Fruit fly (Drosophila melanogaster) whole organism, embryonic: ENCODE data around the gene CG13622.

Source experiments
- Ada2b ChIP-seq: fragments of 200-800 bp; sonication (Bioruptor generic); IDR thresholded peaks from 2 replicates; pipeline ENCODE4 v1.3.6; 2022; ENCODE audit warnings: missing biosample characterization, missing genetic modification characterization
- Atf-2 ChIP-seq: fragments of 200-800 bp; sonication (Bioruptor generic); optimal IDR thresholded peaks from 2 replicates; lab custom pipeline; 2016; ENCODE audit warnings: missing biosample characterization, missing genetic modification characterization
- Awh ChIP-seq: fragments of 200-800 bp; sonication (Bioruptor generic); IDR thresholded peaks from 2 replicates; pipeline ENCODE4, ENCODE4 v1.3.6; 2022; ENCODE audit warnings: missing biosample characterization, missing genetic modification characterization
- CG10431 ChIP-seq: fragments of 200-800 bp; sonication (Bioruptor generic); optimal IDR thresholded peaks from 3 replicates; lab custom pipeline; 2018; ENCODE audit warnings: missing biosample characterization, mild to moderate bottlenecking, missing genetic modification characterization
- CG10979 ChIP-seq: fragments of 200-800 bp; sonication (Bioruptor generic); optimal IDR thresholded peaks from 2 replicates; lab custom pipeline; 2018; ENCODE audit warnings: missing biosample characterization, mild to moderate bottlenecking, missing genetic modification characterization, moderate library complexity
- CG11085 ChIP-seq: fragments of 200-800 bp; sonication (Bioruptor generic); IDR thresholded peaks from 2 replicates; pipeline ENCODE4 v1.3.6; 2022; ENCODE audit warnings: missing biosample characterization, missing genetic modification characterization
- CG11696 ChIP-seq: fragments of 200-800 bp; sonication (Bioruptor generic); IDR thresholded peaks from 2 replicates; pipeline ENCODE4 v1.3.6; 2022; ENCODE audit warnings: missing biosample characterization, missing genetic modification characterization
- CG12236 ChIP-seq: fragments of 200-800 bp; sonication (Bioruptor generic); optimal IDR thresholded peaks from 2 replicates; lab custom pipeline; 2016; ENCODE audit warnings: missing biosample characterization, missing genetic modification characterization
- CG12659 ChIP-seq: fragments of 200-800 bp; sonication (Bioruptor generic); optimal IDR thresholded peaks from 3 replicates; lab custom pipeline; 2017; ENCODE audit warnings: mild to moderate bottlenecking, missing biosample characterization, missing genetic modification reagents, missing genetic modification characterization
- CG13894 ChIP-seq: fragments of 200-800 bp; sonication (Bioruptor generic); optimal IDR thresholded peaks from 3 replicates; lab custom pipeline; 2018; ENCODE audit warnings: missing biosample characterization, mild to moderate bottlenecking, missing genetic modification characterization, moderate library complexity
- CG15696 ChIP-seq: fragments of 200-800 bp; sonication (Bioruptor generic); optimal IDR thresholded peaks from 2 replicates; lab custom pipeline; 2019; ENCODE audit warnings: missing biosample characterization, mild to moderate bottlenecking, missing genetic modification characterization, moderate library complexity
- CG1602 ChIP-seq: fragments of 200-800 bp; sonication (Bioruptor generic); optimal IDR thresholded peaks from 3 replicates; lab custom pipeline; 2016; ENCODE audit warnings: missing biosample characterization, missing genetic modification characterization
- CG2129 ChIP-seq: fragments of 200-800 bp; sonication (Bioruptor generic); IDR thresholded peaks from 2 replicates; pipeline ENCODE4 v1.3.6; 2022; ENCODE audit warnings: missing biosample characterization, missing genetic modification characterization; ENCODE audit not compliant: partially characterized antibody
- CG2199 ChIP-seq: fragments of 200-800 bp; sonication (Bioruptor generic); IDR thresholded peaks from 3 replicates; pipeline ENCODE4 v1.3.6; 2022; ENCODE audit warnings: missing biosample characterization, missing genetic modification characterization
- CG3281 ChIP-seq: fragments of 200-800 bp; sonication (Bioruptor generic); optimal IDR thresholded peaks from 3 replicates; lab custom pipeline; 2017; ENCODE audit warnings: missing biosample characterization, mild to moderate bottlenecking, missing genetic modification characterization
- CG4282 ChIP-seq: fragments of 200-800 bp; sonication (Bioruptor generic); optimal IDR thresholded peaks from 2 replicates; lab custom pipeline; 2016; ENCODE audit warnings: missing biosample characterization, missing genetic modification characterization
- CG4360 ChIP-seq: fragments of 200-800 bp; sonication (Bioruptor generic); IDR thresholded peaks from 2 replicates; pipeline ENCODE4 v1.3.6; 2022; ENCODE audit warnings: missing biosample characterization, missing genetic modification characterization
- CG7745 ChIP-seq: fragments of 200-800 bp; sonication (Bioruptor generic); optimal IDR thresholded peaks from 2 replicates; lab custom pipeline; 2018; ENCODE audit warnings: missing biosample characterization, mild to moderate bottlenecking, missing genetic modification characterization, moderate library complexity
- CG9727 ChIP-seq: fragments of 200-800 bp; sonication (Bioruptor generic); optimal IDR thresholded peaks from 3 replicates; lab custom pipeline; 2017; ENCODE audit warnings: missing biosample characterization, mild to moderate bottlenecking, missing genetic modification characterization
- Camta ChIP-seq: fragments of 200-800 bp; sonication (Bioruptor generic); optimal IDR thresholded peaks from 2 replicates; lab custom pipeline; 2016; ENCODE audit warnings: missing biosample characterization, missing genetic modification characterization
- CoRest ChIP-seq: fragments of 200-800 bp; sonication (Bioruptor generic); optimal IDR thresholded peaks from 3 replicates; lab custom pipeline; 2018; ENCODE audit warnings: missing biosample characterization, mild to moderate bottlenecking, missing genetic modification characterization, moderate library complexity
- D19B ChIP-seq: fragments of 200-800 bp; sonication (Bioruptor generic); optimal IDR thresholded peaks from 2 replicates; lab custom pipeline; 2017; ENCODE audit warnings: missing biosample characterization, mild to moderate bottlenecking, missing genetic modification characterization
- Dfd ChIP-seq, 2 experiments: fragments of >200 bp; optimal IDR thresholded peaks; 2 replicates each; lab custom pipeline; 2017; ENCODE audit warnings: missing biosample characterization in 2 of 2, missing genetic modification characterization in 2 of 2
- Dp ChIP-seq: fragments of 200-800 bp; sonication (Bioruptor generic); optimal IDR thresholded peaks from 2 replicates; lab custom pipeline; 2018; ENCODE audit warnings: missing biosample characterization, mild to moderate bottlenecking, missing genetic modification characterization, moderate library complexity
- H15 ChIP-seq: fragments of 200-800 bp; sonication (Bioruptor generic); IDR thresholded peaks from 3 replicates; pipeline ENCODE4 v1.3.6; 2022; ENCODE audit warnings: missing biosample characterization, missing genetic modification characterization
- HLHmδ ChIP-seq: fragments of 200-800 bp; sonication (Bioruptor generic); optimal IDR thresholded peaks from 2 replicates; lab custom pipeline; 2018; ENCODE audit warnings: missing biosample characterization, mild to moderate bottlenecking, missing genetic modification characterization, moderate library complexity
- Hand ChIP-seq: fragments of 200-800 bp; sonication (Bioruptor generic); optimal IDR thresholded peaks from 2 replicates; lab custom pipeline; 2017; ENCODE audit warnings: mild to moderate bottlenecking, missing biosample characterization, missing genetic modification reagents, missing genetic modification characterization
- HmgD ChIP-seq: fragments of 200-800 bp; sonication (Bioruptor generic); optimal IDR thresholded peaks from 3 replicates; lab custom pipeline; 2016; ENCODE audit warnings: missing biosample characterization, missing genetic modification characterization
- Sox100B ChIP-seq: fragments of 200-800 bp; sonication (Bioruptor generic); optimal IDR thresholded peaks from 3 replicates; lab custom pipeline; 2018; ENCODE audit warnings: missing biosample characterization, mild to moderate bottlenecking, missing genetic modification characterization
- Taf1 ChIP-seq: fragments of 200-800 bp; sonication (Bioruptor generic); IDR thresholded peaks from 2 replicates; pipeline ENCODE4 v1.3.6; 2022; ENCODE audit warnings: missing biosample characterization, missing genetic modification characterization
- bigmax ChIP-seq: fragments of 200-800 bp; sonication (Bioruptor generic); optimal IDR thresholded peaks from 2 replicates; lab custom pipeline; 2018; ENCODE audit warnings: missing biosample characterization, mild to moderate bottlenecking, missing genetic modification characterization
- bowl ChIP-seq: fragments of 200-800 bp; sonication (Bioruptor generic); IDR thresholded peaks from 2 replicates; pipeline ENCODE4 v1.3.6; 2022; ENCODE audit warnings: missing biosample characterization, missing genetic modification characterization
- br ChIP-seq: fragments of >200 bp; optimal IDR thresholded peaks from 2 replicates; lab custom pipeline; 2017
- ci ChIP-seq: fragments of 200-800 bp; sonication (Bioruptor generic); IDR thresholded peaks from 3 replicates; pipeline ENCODE4 v1.3.6; 2022; ENCODE audit warnings: missing biosample characterization, missing genetic modification characterization
- dmrt11E ChIP-seq: fragments of 200-800 bp; sonication (Bioruptor generic); optimal IDR thresholded peaks from 3 replicates; lab custom pipeline; 2018; ENCODE audit warnings: missing biosample characterization, mild to moderate bottlenecking, missing genetic modification characterization, moderate library complexity
- fd3F ChIP-seq: fragments of 200-800 bp; sonication (Bioruptor generic); optimal IDR thresholded peaks from 2 replicates; lab custom pipeline; 2018; ENCODE audit warnings: missing biosample characterization, mild to moderate bottlenecking, missing genetic modification characterization, moderate library complexity
- fd64A ChIP-seq: fragments of 200-800 bp; sonication (Bioruptor generic); optimal IDR thresholded peaks from 3 replicates; lab custom pipeline; 2018; ENCODE audit warnings: missing biosample characterization, mild to moderate bottlenecking, missing genetic modification characterization
- ftz-f1 ChIP-seq: fragments of 200-800 bp; sonication (Bioruptor generic); optimal IDR thresholded peaks from 2 replicates; lab custom pipeline; 2016; ENCODE audit warnings: missing biosample characterization, missing genetic modification characterization
- gsb-n ChIP-seq: fragments of 200-800 bp; sonication (Bioruptor generic); optimal IDR thresholded peaks from 3 replicates; lab custom pipeline; 2018; ENCODE audit warnings: missing biosample characterization, mild to moderate bottlenecking, missing genetic modification characterization
- jumu ChIP-seq: fragments of 200-800 bp; sonication (Bioruptor generic); optimal IDR thresholded peaks from 3 replicates; lab custom pipeline; 2016; ENCODE audit warnings: missing biosample characterization, missing genetic modification characterization
- nerfin-2 ChIP-seq: fragments of 200-800 bp; sonication (Bioruptor generic); IDR thresholded peaks from 2 replicates; pipeline ENCODE4 v1.3.6; 2022; ENCODE audit warnings: missing biosample characterization, missing genetic modification characterization; ENCODE audit not compliant: partially characterized antibody
- nmo ChIP-seq: fragments of 200-800 bp; sonication (Bioruptor generic); optimal IDR thresholded peaks from 2 replicates; lab custom pipeline; 2018; ENCODE audit warnings: missing biosample characterization, mild to moderate bottlenecking, missing genetic modification characterization, moderate library complexity
- pan ChIP-seq, 4 experiments: fragments of >200 bp in 3 of 4; fragments of 200-800 bp in 1 of 4; sonication (Bioruptor generic) in 1 of 4; optimal IDR thresholded peaks in 3 of 4; IDR thresholded peaks in 1 of 4; 2 replicates each; pipeline versions ENCODE4 v1.3.6 to Lab custom; 2017 to 2022; ENCODE audit warnings: missing biosample characterization in 2 of 4, missing genetic modification characterization in 2 of 4, mixed read lengths in 1 of 4
- repo ChIP-seq: fragments of 200-800 bp; sonication (Bioruptor generic); optimal IDR thresholded peaks from 2 replicates; lab custom pipeline; 2016; ENCODE audit warnings: missing biosample characterization, missing genetic modification characterization
- sd ChIP-seq: fragments of 200-800 bp; sonication (Bioruptor generic); optimal IDR thresholded peaks from 3 replicates; lab custom pipeline; 2018; ENCODE audit warnings: missing biosample characterization, mild to moderate bottlenecking, missing genetic modification characterization, moderate library complexity
- sim ChIP-seq: fragments of 200-800 bp; sonication (Bioruptor generic); IDR thresholded peaks from 2 replicates; pipeline ENCODE4 v1.3.6; 2022; ENCODE audit warnings: missing biosample characterization, missing genetic modification characterization
- sna ChIP-seq: fragments of 200-800 bp; sonication (Bioruptor generic); IDR thresholded peaks from 2 replicates; pipeline ENCODE4 v1.3.6; 2022; ENCODE audit warnings: missing biosample characterization, missing genetic modification characterization; ENCODE audit not compliant: partially characterized antibody
- so ChIP-seq: fragments of 200-800 bp; sonication (Bioruptor generic); IDR thresholded peaks from 3 replicates; pipeline ENCODE4 v1.3.6; 2022; ENCODE audit warnings: missing biosample characterization, missing genetic modification characterization
- stwl ChIP-seq: fragments of 200-800 bp; sonication (Bioruptor generic); optimal IDR thresholded peaks from 3 replicates; lab custom pipeline; 2018; ENCODE audit warnings: missing biosample characterization, mild to moderate bottlenecking, missing genetic modification characterization, moderate library complexity
- sug ChIP-seq: fragments of 200-800 bp; optimal IDR thresholded peaks from 2 replicates; lab custom pipeline; 2019; ENCODE audit warnings: missing biosample characterization, mild to moderate bottlenecking, missing genetic modification characterization, moderate library complexity
- tgo ChIP-seq: fragments of 200-800 bp; sonication (Bioruptor generic); IDR thresholded peaks from 3 replicates; pipeline ENCODE4 v1.3.6; 2022; ENCODE audit warnings: missing biosample characterization, missing genetic modification characterization

CG13622 gene

dm6 chr3R:24564191-24564798, 40.8 kb upstream of the CG13622 start (continued):
- TF ChIP-seq dmrt11E (tag; lab: Kevin White, UChicago) (no peak), CG10979 (tag; lab: Kevin White, UChicago) (no peak), sim (GFP tag; lab: Robert Waterston, UW) (no peak), Dp (GFP tag; lab: Kevin White, UChicago) (no peak), CG2129 (GFP tag; lab: Robert Waterston, UW) (no peak), bigmax (GFP tag; lab: Kevin White, UChicago) (no peak), CG3281 (GFP tag; lab: Kevin White, UChicago) (peak; percentile 28), Dfd (GFP tag; optimal IDR thresholded peaks at IDR 0.05; lab: Kevin White, UChicago) (no peak), CG13894 (peak; percentile 42), bowl (GFP tag; lab: Robert Waterston, UW) (no peak), sna (no peak), nmo (GFP tag; lab: Kevin White, UChicago) (no peak), HmgD (GFP tag; lab: Kevin White, UChicago) (no peak), CG4360 (GFP tag; lab: Robert Waterston, UW) (no peak), fd64A (no peak), H15 (GFP tag; lab: Robert Waterston, UW) (no peak), Sox100B (GFP tag; lab: Kevin White, UChicago) (no peak), CG10431 (GFP tag; lab: Kevin White, UChicago) (no peak), CG1602 (GFP tag; lab: Kevin White, UChicago) (no peak), CG11085 (no peak), CG15696 (tag; lab: Kevin White, UChicago) (no peak), CG12659 (GFP tag; lab: Kevin White, UChicago) (no peak), br (no peak), ci (GFP tag; lab: Robert Waterston, UW) (no peak), Camta (no peak), HLHmδ (GFP tag; lab: Kevin White, UChicago) (no peak), pan (optimal IDR thresholded peaks at IDR 0.05; lab: Kevin White, UChicago) (no peak), pan (GFP tag; optimal IDR thresholded peaks at IDR 0.05 in 1 of 2, IDR thresholded peaks at IDR 0.05 in 1 of 2) (no peak), Awh (GFP tag; lab: Robert Waterston, UW) (no peak), tgo (GFP tag; lab: Robert Waterston, UW) (no peak), CG12236 (GFP tag; lab: Kevin White, UChicago) (no peak), Atf-2 (no peak), CG11696 (no peak), sd (peak; percentile 93), gsb-n (no peak), D19B (GFP tag; lab: Kevin White, UChicago) (peak; percentile 3), ftz-f1 (GFP tag; lab: Kevin White, UChicago) (peak; percentile 82), CG2199 (GFP tag; lab: Robert Waterston, UW) (no peak), jumu (no peak), CG9727 (GFP tag; lab: Kevin White, UChicago) (no peak), Ada2b (GFP tag; lab: Robert Waterston, UW) (no peak), sug (tag; lab: Kevin White, UChicago) (peak; percentile 83), repo (GFP tag; lab: Kevin White, UChicago) (no peak), Taf1 (GFP tag; lab: Robert Waterston, UW) (no peak), CG7745 (tag; lab: Kevin White, UChicago) (no peak), Hand (GFP tag; lab: Kevin White, UChicago) (no peak), fd3F (GFP tag; lab: Kevin White, UChicago) (no peak), CG4282 (no peak), so (no peak), stwl (tag; lab: Kevin White, UChicago) (no peak), nerfin-2 (GFP tag; lab: Robert Waterston, UW) (no peak), CoRest (tag; lab: Kevin White, UChicago) (no peak)
